Fruit fly (Drosophila melanogaster): Measurements from ENCODE around the gene CG1503.
A peak's percentile ranks its signal among the peaks of the same experiment; 100 is the strongest.

CG1503 gene

dm6 chrX:21058991-21059390 is 47.2 kb downstream of the CG1503 start (continued):
- TF ChIP-seq Poxn (GFP tag; IDR thresholded peaks at IDR 0.05) (0 out of 2 replicates have a peak, but pooled peaks have one; percentile 9), Mrtf (GFP tag; IDR thresholded peaks at IDR 0.05) (peak; percentile 80), CG9609 (GFP tag; optimal IDR thresholded peaks at IDR 0.05) (peak; percentile 92), ase (GFP tag; IDR thresholded peaks at IDR 0.05) (peak; percentile 71; the same call in 2 of the 3 replicates), jumu (GFP tag; optimal IDR thresholded peaks at IDR 0.05) (peak; percentile 91)

dm6 chrX:21058437-21058836 is 47.7 kb downstream of the CG1503 start:
- TF ChIP-seq schlank (tag; optimal IDR thresholded peaks at IDR 0.05) = no peak
- no peak for TF ChIP-seq Ptx1 (GFP tag; IDR thresholded peaks at IDR 0.05)
- TF ChIP-seq CTCF (GFP tag; optimal IDR thresholded peaks at IDR 0.05) = peak; percentile 84
- TF ChIP-seq mam (GFP tag; optimal IDR thresholded peaks at IDR 0.05) = no peak

dm6 chrX:21056732-21057131 is 49.4 kb downstream of the CG1503 start:
- TF ChIP-seq insv (GFP tag; optimal IDR thresholded peaks at IDR 0.05) = peak; percentile 77 to 96
- TF ChIP-seq CG10267 (tag; optimal IDR thresholded peaks at IDR 0.05) = no peak
- TF ChIP-seq da (GFP tag; optimal IDR thresholded peaks at IDR 0.05) = no peak
- TF ChIP-seq Nf-YB (GFP tag; optimal IDR thresholded peaks at IDR 0.05) = peak; percentile 51
- TF ChIP-seq Trl (optimal IDR thresholded peaks at IDR 0.05) = peak; percentile 20 to 28
- no peak for TF ChIP-seq Trl (GFP tag; optimal IDR thresholded peaks at IDR 0.05)
- TF ChIP-seq Lhr (GFP tag; optimal IDR thresholded peaks at IDR 0.05) = no peak
- peak; percentile 39 for TF ChIP-seq Nf-YC (tag; optimal IDR thresholded peaks at IDR 0.05)
- no peak for TF ChIP-seq B-H2 (GFP tag; optimal IDR thresholded peaks at IDR 0.05)
- peak; percentile 24 for TF ChIP-seq pfk (GFP tag; optimal IDR thresholded peaks at IDR 0.05)
- peak; percentile 64 for TF ChIP-seq gcm (GFP tag; optimal IDR thresholded peaks at IDR 0.05)
- no peak for TF ChIP-seq nmo (GFP tag; optimal IDR thresholded peaks at IDR 0.05)
- no peak for TF ChIP-seq CG8089 (GFP tag; optimal IDR thresholded peaks at IDR 0.05)
- peak; percentile 63 for TF ChIP-seq D19A (tag; optimal IDR thresholded peaks at IDR 0.05)
- no peak for TF ChIP-seq hth (optimal IDR thresholded peaks at IDR 0.05)
- TF ChIP-seq CG15601 (tag; optimal IDR thresholded peaks at IDR 0.05) = no peak
- TF ChIP-seq Mes4 (GFP tag; optimal IDR thresholded peaks at IDR 0.05) = no peak
- no peak for TF ChIP-seq Nf-YA (GFP tag; IDR thresholded peaks at IDR 0.05)
- no peak for TF ChIP-seq CG10959 (GFP tag; IDR thresholded peaks at IDR 0.05)
- TF ChIP-seq CG18619 (GFP tag; optimal IDR thresholded peaks at IDR 0.05) = no peak
- no peak for TF ChIP-seq CG18476 (GFP tag; optimal IDR thresholded peaks at IDR 0.05)
- no peak for TF ChIP-seq en (GFP tag; optimal IDR thresholded peaks at IDR 0.05)
- TF ChIP-seq Elba2 (GFP tag; optimal IDR thresholded peaks at IDR 0.05) = peak; percentile 87
- TF ChIP-seq lbe (GFP tag; optimal IDR thresholded peaks at IDR 0.05) = no peak

dm6 chrX:21054963-21055480 is 51.1 kb downstream of the CG1503 start:
- peak; percentile 85 for TF ChIP-seq CG17385 (GFP tag; optimal IDR thresholded peaks at IDR 0.05)
- no peak for TF ChIP-seq CG18599 (GFP tag; optimal IDR thresholded peaks at IDR 0.05)
- peak; percentile 60 for TF ChIP-seq sd (tag; optimal IDR thresholded peaks at IDR 0.05)
- no peak for TF ChIP-seq Sin3A (optimal IDR thresholded peaks at IDR 0.05)
- peak; percentile 61; the same call in 2 of the 3 replicates for TF ChIP-seq sr (GFP tag; IDR thresholded peaks at IDR 0.05)
- TF ChIP-seq yki (optimal IDR thresholded peaks at IDR 0.05) = no peak
- TF ChIP-seq Ptx1 (GFP tag; IDR thresholded peaks at IDR 0.05) = no peak
- no peak for TF ChIP-seq tap (tag; optimal IDR thresholded peaks at IDR 0.05)
- TF ChIP-seq YL-1 (GFP tag; optimal IDR thresholded peaks at IDR 0.05) = no peak
- TF ChIP-seq z (GFP tag; IDR thresholded peaks at IDR 0.05) = 0 out of 3 replicates have a peak, but pooled peaks have one; percentile 15
- peak; percentile 15 for TF ChIP-seq kni (GFP tag; optimal IDR thresholded peaks at IDR 0.05)
- TF ChIP-seq pros (GFP tag; optimal IDR thresholded peaks at IDR 0.05) = peak; percentile 10
- TF ChIP-seq tgo (GFP tag; IDR thresholded peaks at IDR 0.05) = no peak
- TF ChIP-seq rib (GFP tag; IDR thresholded peaks at IDR 0.05) = peak; percentile 20; the same call in 1 of the 2 replicates
- TF ChIP-seq Chrac-16 (GFP tag; optimal IDR thresholded peaks at IDR 0.05) = no peak
- no peak for TF ChIP-seq HLH54F (GFP tag; optimal IDR thresholded peaks at IDR 0.05)
- no peak for TF ChIP-seq HLH3B (GFP tag; IDR thresholded peaks at IDR 0.05)
- TF ChIP-seq Trl (optimal IDR thresholded peaks at IDR 0.05) = peak in 1 of 2 experiments; percentile 5
- no peak for TF ChIP-seq Trl (GFP tag; optimal IDR thresholded peaks at IDR 0.05)
- no peak for TF ChIP-seq jing (GFP tag; optimal IDR thresholded peaks at IDR 0.05)
